Fruit fly (Drosophila melanogaster) S2 (cell line): Measurements from ENCODE around the gene TP53INP.

Source experiments
- CG8478 ChIP-seq: fragments of >200 bp; optimal IDR thresholded peaks from 2 replicates; lab custom pipeline; 2018
- CTCF ChIP-seq, 2 experiments: fragments of >200 bp; optimal IDR thresholded peaks; 2 replicates each; lab custom pipeline; 2018

dm6 chr3L:4421362-4421761 is 14.6 kb downstream of the TP53INP start, which contains the start of gene CG15020:
- TF ChIP-seq CTCF (optimal IDR thresholded peaks at IDR 0.05; lab: Kevin White, UChicago): no peak
- no peak for TF ChIP-seq CG8478
